Worm (Caenorhabditis elegans) whole organism, midembryonic: Measurements from ENCODE around the gene fbxa-112.

Source experiments
- T22C8.4 ChIP-seq: fragments of 200-800 bp; sonication (Bioruptor generic); IDR thresholded peaks from 2 replicates; pipeline ENCODE4 v1.3.6; 2022; ENCODE audit warnings: missing genetic modification characterization, missing compliant biosample characterization
- cog-1 ChIP-seq: sonication (generic microtip); optimal IDR thresholded peaks from 2 replicates; lab custom pipeline; 2016; ENCODE audit warnings: missing genetic modification characterization, missing compliant biosample characterization
- flt-1 ChIP-seq: fragments of 200-800 bp; sonication (Bioruptor generic); IDR thresholded peaks from 2 replicates; pipeline ENCODE4 v1.3.6; 2022; ENCODE audit warnings: missing genetic modification characterization, missing compliant biosample characterization
- klf-2 ChIP-seq: fragments of 200-800 bp; sonication (Bioruptor generic); conservative IDR thresholded peaks from 2 replicates; pipeline ENCODE4 v1.3.6; 2022; ENCODE audit warnings: missing genetic modification reagents, missing genetic modification characterization, missing compliant biosample characterization
- ref-1 ChIP-seq: fragments of 200-800 bp; sonication (Bioruptor generic); conservative IDR thresholded peaks from 2 replicates; pipeline ENCODE4 v1.3.6; 2022; ENCODE audit warnings: missing genetic modification reagents, missing genetic modification characterization, missing compliant biosample characterization
- tab-1 ChIP-seq: fragments of 200-800 bp; sonication (Bioruptor generic); IDR thresholded peaks from 2 replicates; pipeline ENCODE4 v1.3.6; 2022; ENCODE audit warnings: missing genetic modification characterization, missing compliant biosample characterization
- ztf-23 ChIP-seq: fragments of 200-800 bp; sonication (Bioruptor generic); IDR thresholded peaks from 2 replicates; pipeline ENCODE4 v1.3.6; 2022; ENCODE audit warnings: missing genetic modification reagents, missing genetic modification characterization, missing compliant biosample characterization
- ztf-29 ChIP-seq: fragments of 200-800 bp; sonication (Bioruptor generic); IDR thresholded peaks from 2 replicates; pipeline ENCODE4 v1.3.6; 2022; ENCODE audit warnings: missing genetic modification reagents, missing genetic modification characterization, missing compliant biosample characterization

ce11 chrV:16911294-16911693, 36.6 kb downstream of the fbxa-112 start:
- TF ChIP-seq flt-1 (GFP tag; lab: Robert Waterston, UW) (no peak), T22C8.4 (GFP tag; lab: Robert Waterston, UW) (no peak), klf-2 (GFP tag; lab: Robert Waterston, UW) (no peak), cog-1 (no peak), ztf-29 (GFP tag; lab: Robert Waterston, UW) (no peak), ref-1 (GFP tag; lab: Robert Waterston, UW) (no peak), ztf-23 (GFP tag; lab: Robert Waterston, UW) (no peak), tab-1 (GFP tag; lab: Robert Waterston, UW) (no peak)
